Fruit fly (Drosophila melanogaster): Measurements from ENCODE around the gene CG13784.

dm6 chr2L:7264885-7265540 lies 45.2 kb upstream of the CG13784 start:
- TF ChIP-seq HmgD (GFP tag; optimal IDR thresholded peaks at IDR 0.05) (no peak), Dad (GFP tag; optimal IDR thresholded peaks at IDR 0.05) (no peak), CG2120 (GFP tag; optimal IDR thresholded peaks at IDR 0.05) (no peak), CG30403 (GFP tag; optimal IDR thresholded peaks at IDR 0.05) (no peak), usp (GFP tag; optimal IDR thresholded peaks at IDR 0.05) (no peak), CG3407 (GFP tag; optimal IDR thresholded peaks at IDR 0.05) (no peak), sug (tag; optimal IDR thresholded peaks at IDR 0.05) (no peak), ind (GFP tag; optimal IDR thresholded peaks at IDR 0.05) (no peak), CG2889 (GFP tag; IDR thresholded peaks at IDR 0.05) (no peak), fd96Cb (tag; optimal IDR thresholded peaks at IDR 0.05) (no peak)

Data from whole organism, embryonic.